Worm (Caenorhabditis elegans) whole organism, late embryonic: Measurements from ENCODE around the gene Y17D7B.3.

Experiments used
- F13H6.1 ChIP-seq: sonication (generic microtip); optimal IDR thresholded peaks from 2 replicates; lab custom pipeline; 2016; ENCODE audit warnings: missing genetic modification characterization, missing compliant biosample characterization
- K09A11.1 ChIP-seq: sonication (generic microtip); optimal IDR thresholded peaks from 2 replicates; lab custom pipeline; 2017; ENCODE audit warnings: antibody characterized with exemption, mild to moderate bottlenecking, missing genetic modification characterization, missing compliant biosample characterization; ENCODE audit not compliant: insufficient read depth
- ama-1 ChIP-seq: fragments of 150-350 bp; optimal IDR thresholded peaks from 2 replicates; lab custom pipeline; 2014
- ceh-30 ChIP-seq: fragments of 150-350 bp; optimal IDR thresholded peaks from 2 replicates; lab custom pipeline; 2014; ENCODE audit warnings: missing biosample characterization, missing genetic modification characterization
- ets-4 ChIP-seq: sonication (generic microtip); optimal IDR thresholded peaks from 2 replicates; lab custom pipeline; 2016; ENCODE audit warnings: missing genetic modification characterization, missing compliant biosample characterization
- nfya-1 ChIP-seq: sonication (generic microtip); optimal IDR thresholded peaks from 2 replicates; lab custom pipeline; 2017; ENCODE audit warnings: missing genetic modification characterization, mild to moderate bottlenecking, missing compliant biosample characterization, antibody characterized with exemption, moderate library complexity
- pros-1 ChIP-seq: fragments of 150-350 bp; optimal IDR thresholded peaks from 2 replicates; lab custom pipeline; 2014; ENCODE audit warnings: missing biosample characterization, missing genetic modification reagents, missing genetic modification characterization

DNA sequence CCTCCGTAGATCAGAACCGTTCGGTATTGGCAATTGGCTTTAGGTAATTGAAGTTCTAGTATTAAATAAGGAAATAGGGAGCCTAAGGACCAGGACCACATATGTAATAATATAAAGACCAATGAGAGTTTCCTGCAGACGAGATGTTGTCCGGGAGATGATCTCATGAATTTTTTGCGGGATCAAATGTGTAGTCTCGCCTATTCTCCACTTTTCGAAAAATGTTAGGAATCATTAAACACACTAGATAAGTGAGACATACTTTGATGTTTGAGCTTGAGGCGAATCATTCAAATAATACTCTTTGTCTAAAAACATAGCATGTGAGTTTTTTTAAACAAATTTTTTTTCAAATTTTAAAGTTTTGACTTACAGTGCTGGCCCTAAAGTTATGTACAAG is 33.6 kb downstream of the Y17D7B.3 start, which contains the start of gene F11D11.6:
- TF ChIP-seq pros-1 (tag; lab: Kevin White, UChicago) (no peak), ets-4 (tag; lab: Kevin White, UChicago) (no peak), ceh-30 (tag; lab: Kevin White, UChicago) (no peak), nfya-1 (tag; lab: Kevin White, UChicago) (no peak), K09A11.1 (tag; lab: Kevin White, UChicago) (no peak), F13H6.1 (no peak), ama-1 (lab: Kevin White, UChicago) (no peak)
